Fruit fly (Drosophila melanogaster) whole organism, wandering third instar larva: ENCODE data around the gene CG31533.

Experiments used
- Abd-B ChIP-seq: fragments of >200 bp; optimal IDR thresholded peaks from 2 replicates; lab custom pipeline; 2017; ENCODE audit warnings: missing biosample characterization, missing genetic modification characterization
- CG32264 ChIP-seq: fragments of 200-800 bp; sonication (Bioruptor generic); optimal IDR thresholded peaks from 2 replicates; lab custom pipeline; 2016; ENCODE audit warnings: missing biosample characterization, missing genetic modification characterization
- CG9705 ChIP-seq: fragments of 200-800 bp; sonication (Bioruptor generic); optimal IDR thresholded peaks from 2 replicates; lab custom pipeline; 2018; ENCODE audit warnings: missing biosample characterization, mild to moderate bottlenecking, missing genetic modification characterization
- CrebA ChIP-seq: fragments of 200-800 bp; sonication (Bioruptor generic); optimal IDR thresholded peaks from 2 replicates; lab custom pipeline; 2016; ENCODE audit warnings: missing biosample characterization, mild to moderate bottlenecking, missing genetic modification characterization, borderline replicate concordance
- Dfd ChIP-seq: fragments of >200 bp; optimal IDR thresholded peaks from 2 replicates; lab custom pipeline; 2017; ENCODE audit warnings: missing biosample characterization, missing genetic modification characterization
- Dif ChIP-seq: fragments of 200-275, 200-300 bp; sonication (Bioruptor generic); optimal IDR thresholded peaks from 2 replicates; lab custom pipeline; 2018; ENCODE audit warnings: missing biosample characterization, missing genetic modification characterization; ENCODE audit not compliant: partially characterized antibody
- GATAd ChIP-seq: sonication (Bioruptor generic); optimal IDR thresholded peaks from 2 replicates; lab custom pipeline; 2016; ENCODE audit warnings: missing biosample characterization, missing genetic modification characterization
- HLH106 ChIP-seq: fragments of 200-800 bp; optimal IDR thresholded peaks from 3 replicates; lab custom pipeline; 2019; ENCODE audit warnings: missing biosample characterization, mild to moderate bottlenecking, missing genetic modification characterization, moderate library complexity
- Hnf4 ChIP-seq: fragments of 200-800 bp; sonication (Bioruptor generic); optimal IDR thresholded peaks from 2 replicates; lab custom pipeline; 2016; ENCODE audit warnings: missing biosample characterization, mild to moderate bottlenecking, missing genetic modification characterization
- Hr78 ChIP-seq: fragments of >200 bp; optimal IDR thresholded peaks from 2 replicates; lab custom pipeline; 2017; ENCODE audit warnings: missing biosample characterization, missing genetic modification characterization
- Hr83 ChIP-seq: fragments of 200-300 bp; sonication (Bioruptor generic); optimal IDR thresholded peaks from 2 replicates; lab custom pipeline; 2016; ENCODE audit warnings: missing biosample characterization, mild to moderate bottlenecking, missing genetic modification characterization, moderate library complexity; ENCODE audit not compliant: poor library complexity, severe bottlenecking
- Jra ChIP-seq: sonication (Bioruptor generic); optimal IDR thresholded peaks from 2 replicates; lab custom pipeline; 2016; ENCODE audit warnings: missing biosample characterization, missing genetic modification characterization
- Mio ChIP-seq: sonication (Bioruptor generic); optimal IDR thresholded peaks from 2 replicates; lab custom pipeline; 2016; ENCODE audit warnings: missing biosample characterization, missing genetic modification characterization
- Myc ChIP-seq: fragments of >200 bp; optimal IDR thresholded peaks from 2 replicates; lab custom pipeline; 2017
- N ChIP-seq: fragments of >200 bp; optimal IDR thresholded peaks from 2 replicates; lab custom pipeline; 2018; ENCODE audit warnings: missing biosample characterization, missing external identifiers, missing genetic modification characterization
- OdsH ChIP-seq: fragments of 200-800 bp; sonication (Bioruptor generic); optimal IDR thresholded peaks from 2 replicates; lab custom pipeline; 2016; ENCODE audit warnings: missing biosample characterization, mild to moderate bottlenecking, missing genetic modification characterization
- Rel ChIP-seq, 2 experiments: fragments of 200-800 bp; sonication (Bioruptor generic) in 1 of 2; optimal IDR thresholded peaks; 2 replicates in 1 of 2; 3 replicates in 1 of 2; lab custom pipeline; 2016 to 2019; ENCODE audit warnings: mild to moderate bottlenecking in 2 of 2, missing biosample characterization in 2 of 2, missing genetic modification characterization in 2 of 2, moderate library complexity in 1 of 2
- Sp1 ChIP-seq: fragments of 200-800 bp; sonication (Bioruptor generic); optimal IDR thresholded peaks from 3 replicates; lab custom pipeline; 2019; ENCODE audit warnings: missing biosample characterization, mild to moderate bottlenecking, missing genetic modification characterization, moderate library complexity
- Vsx2 ChIP-seq: fragments of 200-300, 225-300 bp; sonication (Bioruptor generic); optimal IDR thresholded peaks from 2 replicates; lab custom pipeline; 2018; ENCODE audit warnings: missing biosample characterization, missing genetic modification characterization; ENCODE audit not compliant: partially characterized antibody
- br ChIP-seq: fragments of 200-800 bp; sonication (Bioruptor generic); optimal IDR thresholded peaks from 2 replicates; lab custom pipeline; 2016; ENCODE audit warnings: missing biosample characterization, missing genetic modification characterization
- brk ChIP-seq: fragments of 200-800 bp; sonication (Bioruptor generic); optimal IDR thresholded peaks from 2 replicates; lab custom pipeline; 2016; ENCODE audit warnings: missing biosample characterization, mild to moderate bottlenecking, missing genetic modification characterization
- dl ChIP-seq, 2 experiments: fragments of 175-275, 200-275 bp in 1 of 2; fragments of 200-275 bp in 1 of 2; sonication (Bioruptor generic); optimal IDR thresholded peaks; lab custom pipeline; 2018; ENCODE audit warnings: mild to moderate bottlenecking in 2 of 2, missing biosample characterization in 2 of 2, missing genetic modification characterization in 2 of 2, moderate library complexity in 2 of 2; ENCODE audit not compliant: partially characterized antibody in 2 of 2, insufficient read depth in 1 of 2
- dmrt93B ChIP-seq: fragments of 200-800 bp; sonication (Bioruptor generic); optimal IDR thresholded peaks from 2 replicates; lab custom pipeline; 2018; ENCODE audit warnings: missing biosample characterization, mild to moderate bottlenecking, missing genetic modification characterization
- dsf ChIP-seq: sonication (Bioruptor generic); optimal IDR thresholded peaks from 2 replicates; lab custom pipeline; 2016; ENCODE audit warnings: missing biosample characterization, missing genetic modification characterization, borderline replicate concordance
- ey ChIP-seq: fragments of 200-800 bp; sonication (Bioruptor generic); optimal IDR thresholded peaks from 2 replicates; lab custom pipeline; 2016; ENCODE audit warnings: missing biosample characterization, missing genetic modification characterization
- foxo ChIP-seq, 2 experiments: fragments of 200-800 bp; sonication (Bioruptor generic); optimal IDR thresholded peaks; 2 replicates in 1 of 2; 3 replicates in 1 of 2; lab custom pipeline; 2016 to 2017; ENCODE audit warnings: missing biosample characterization in 2 of 2, missing genetic modification characterization in 2 of 2
- fru ChIP-seq: fragments of 200-800 bp; sonication (Bioruptor generic); optimal IDR thresholded peaks from 3 replicates; lab custom pipeline; 2016; ENCODE audit warnings: missing biosample characterization, mild to moderate bottlenecking, missing genetic modification characterization
- h ChIP-seq: fragments of 200-800 bp; sonication (Bioruptor generic); optimal IDR thresholded peaks from 3 replicates; lab custom pipeline; 2016; ENCODE audit warnings: missing biosample characterization, mild to moderate bottlenecking, missing genetic modification characterization
- jim ChIP-seq: fragments of 175-275, 200-325 bp; sonication (Bioruptor generic); optimal IDR thresholded peaks from 2 replicates; lab custom pipeline; 2016; ENCODE audit warnings: missing biosample characterization, mild to moderate bottlenecking, missing genetic modification characterization
- lola ChIP-seq: fragments of >200 bp; optimal IDR thresholded peaks from 2 replicates; lab custom pipeline; 2017; ENCODE audit warnings: missing biosample characterization, missing genetic modification characterization
- pan ChIP-seq: fragments of >200 bp; optimal IDR thresholded peaks from 2 replicates; lab custom pipeline; 2017
- psq ChIP-seq: fragments of 200-800 bp; sonication (Bioruptor generic); optimal IDR thresholded peaks from 3 replicates; lab custom pipeline; 2017; ENCODE audit warnings: missing biosample characterization, mild to moderate bottlenecking, missing genetic modification characterization, moderate library complexity
- rgr ChIP-seq: fragments of 200-800 bp; sonication (Bioruptor generic); optimal IDR thresholded peaks from 3 replicates; lab custom pipeline; 2016; ENCODE audit warnings: missing biosample characterization, mild to moderate bottlenecking, missing genetic modification characterization
- sage ChIP-seq: fragments of 200-800 bp; sonication (Bioruptor generic); optimal IDR thresholded peaks from 2 replicates; lab custom pipeline; 2016; ENCODE audit warnings: missing biosample characterization, mild to moderate bottlenecking, missing genetic modification characterization
- sv ChIP-seq: fragments of 200-800 bp; sonication (Bioruptor generic); optimal IDR thresholded peaks from 3 replicates; lab custom pipeline; 2016; ENCODE audit warnings: missing biosample characterization, missing genetic modification characterization
- tai ChIP-seq: sonication (Bioruptor generic); optimal IDR thresholded peaks from 2 replicates; lab custom pipeline; 2016; ENCODE audit warnings: missing biosample characterization, missing genetic modification characterization
- usp ChIP-seq: fragments of >200 bp; optimal IDR thresholded peaks from 2 replicates; lab custom pipeline; 2017; ENCODE audit warnings: missing biosample characterization, missing genetic modification characterization
- woc ChIP-seq: sonication (Bioruptor generic); optimal IDR thresholded peaks from 2 replicates; lab custom pipeline; 2016; ENCODE audit warnings: missing biosample characterization, mild to moderate bottlenecking, missing genetic modification characterization

The CG31533 gene

dm6 chr3R:14125479-14126121 is 31.6 kb downstream of the CG31533 start, which contains the start of the genes 140up and Polr2B (continued):
- TF ChIP-seq Hr78 (GFP tag; lab: Kevin White, UChicago) (no peak), ey (GFP tag; lab: Kevin White, UChicago) (peak; percentile 77), h (GFP tag; lab: Kevin White, UChicago) (peak; percentile 88), psq (GFP tag; lab: Kevin White, UChicago) (peak; percentile 93), Myc (lab: Kevin White, UChicago) (peak; percentile 52), N (no peak), jim (GFP tag; lab: Kevin White, UChicago) (peak; percentile 6)

dm6 chr3R:14122347-14122812 is 34.9 kb downstream of the CG31533 start, which contains the start of the genes Abi and twf:
Abi (minus strand) TSS chr3R:14122420.
twf (plus strand) TSS chr3R:14122654.
- TF ChIP-seq Vsx2 (GFP tag; lab: Kevin White, UChicago) (no peak), rgr (GFP tag; lab: Kevin White, UChicago) (peak; percentile 78), Mio (no peak), foxo (GFP tag; optimal IDR thresholded peaks at IDR 0.05; lab: Kevin White, UChicago) (peak in 1 of 2 experiments; percentile 84), pan (lab: Kevin White, UChicago) (no peak), Abd-B (no peak), lola (GFP tag; lab: Kevin White, UChicago) (no peak), sv (GFP tag; lab: Kevin White, UChicago) (peak; percentile 86), Hr83 (GFP tag; lab: Kevin White, UChicago) (peak; percentile 84), GATAd (GFP tag; lab: Kevin White, UChicago) (peak; percentile 68), dmrt93B (peak; percentile 57), Myc (lab: Kevin White, UChicago) (peak; percentile 84), brk (GFP tag; lab: Kevin White, UChicago) (no peak), Rel (GFP tag; optimal IDR thresholded peaks at IDR 0.05; lab: Kevin White, UChicago) (no peak), Rel (tag; optimal IDR thresholded peaks at IDR 0.05; lab: Kevin White, UChicago) (peak; percentile 92), fru (peak; percentile 68), dsf (peak; percentile 76), Hnf4 (no peak), Hr78 (GFP tag; lab: Kevin White, UChicago) (no peak), CG32264 (GFP tag; lab: Kevin White, UChicago) (peak; percentile 21), N (no peak), ey (GFP tag; lab: Kevin White, UChicago) (peak; percentile 66), sage (peak; percentile 56), Sp1 (GFP tag; lab: Kevin White, UChicago) (no peak), woc (GFP tag; lab: Kevin White, UChicago) (peak; percentile 16), Jra (GFP tag; lab: Kevin White, UChicago) (no peak), h (GFP tag; lab: Kevin White, UChicago) (peak; percentile 80), CG9705 (GFP tag; lab: Kevin White, UChicago) (peak; percentile 51), Dfd (GFP tag; lab: Kevin White, UChicago) (no peak), br (GFP tag; lab: Kevin White, UChicago) (peak; percentile 63), usp (no peak), tai (GFP tag; lab: Kevin White, UChicago) (no peak), HLH106 (tag; lab: Kevin White, UChicago) (peak; percentile 65), CrebA (GFP tag; lab: Kevin White, UChicago) (no peak), jim (GFP tag; lab: Kevin White, UChicago) (no peak), OdsH (peak; percentile 68), psq (GFP tag; lab: Kevin White, UChicago) (peak; percentile 68), Dif (GFP tag; lab: Kevin White, UChicago) (no peak), dl (GFP tag; optimal IDR thresholded peaks at IDR 0.05; lab: Kevin White, UChicago; ENCODE audit: insufficient read depth in 1 of 2, partially characterized antibody in 2 of 2) (no peak)
